Fruit fly (Drosophila melanogaster): Measurements from ENCODE around the gene Hsc70-1.
A peak's percentile ranks its signal among the peaks of the same experiment; 100 is the strongest.

Gene Hsc70-1

DNA sequence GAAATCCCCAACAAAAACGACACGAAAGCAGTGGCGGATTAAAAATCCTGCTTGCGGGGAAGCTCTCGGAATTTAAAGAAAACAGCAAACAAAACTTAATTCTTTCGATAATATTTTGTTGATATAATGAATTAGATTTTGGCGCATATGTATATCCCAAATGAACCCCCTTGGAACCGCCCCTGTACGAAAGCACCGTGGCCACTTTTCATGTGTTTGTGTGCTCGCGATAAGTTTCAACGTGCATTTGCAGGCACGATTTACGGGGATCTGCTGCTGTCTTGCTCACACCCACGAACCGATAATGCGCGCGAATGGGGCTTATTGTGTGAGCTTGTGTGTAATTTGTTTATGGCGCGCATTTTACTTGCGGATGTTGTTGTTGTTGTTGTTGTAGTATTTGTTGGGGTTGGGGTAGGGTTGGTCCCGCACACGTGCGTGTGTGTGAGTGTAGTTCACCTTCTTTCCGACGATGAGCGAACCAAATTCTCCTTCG lies 31.1 kb downstream of the Hsc70-1 start (continued):
- TF ChIP-seq D (optimal IDR thresholded peaks at IDR 0.05) (no peak), D (GFP tag; optimal IDR thresholded peaks at IDR 0.05) (peak; percentile 94), CG11695 (GFP tag; IDR thresholded peaks at IDR 0.05) (peak; percentile 77), btn (GFP tag; optimal IDR thresholded peaks at IDR 0.05) (peak; percentile 80), CG6765 (GFP tag; optimal IDR thresholded peaks at IDR 0.05) (peak; percentile 88), CG17361 (GFP tag; IDR thresholded peaks at IDR 0.05) (peak; percentile 96), sens-2 (GFP tag; IDR thresholded peaks at IDR 0.05) (peak; percentile 86), Lhr (GFP tag; optimal IDR thresholded peaks at IDR 0.05) (no peak), CG4820 (GFP tag; optimal IDR thresholded peaks at IDR 0.05) (peak; percentile 94), CG33213 (GFP tag; optimal IDR thresholded peaks at IDR 0.05) (peak; percentile 94), H15 (GFP tag; IDR thresholded peaks at IDR 0.05) (peak; percentile 96), CG4404 (GFP tag; IDR thresholded peaks at IDR 0.05) (peak; percentile 74), CG17912 (GFP tag; optimal IDR thresholded peaks at IDR 0.05) (peak; percentile 83), gcm (GFP tag; optimal IDR thresholded peaks at IDR 0.05) (peak; percentile 92), CG1024 (GFP tag; IDR thresholded peaks at IDR 0.05) (peak; percentile 91), Max (GFP tag; optimal IDR thresholded peaks at IDR 0.05) (peak; percentile 92), Atf3 (GFP tag; optimal IDR thresholded peaks at IDR 0.05) (peak; percentile 93), bab2 (GFP tag; optimal IDR thresholded peaks at IDR 0.05) (peak; percentile 97), MBD-R2 (GFP tag; IDR thresholded peaks at IDR 0.05) (peak; percentile 85), fd102C (GFP tag; optimal IDR thresholded peaks at IDR 0.05) (peak; percentile 3), CG18476 (GFP tag; optimal IDR thresholded peaks at IDR 0.05) (peak; percentile 88), CG14050 (GFP tag; IDR thresholded peaks at IDR 0.05) (peak; percentile 96), CG11723 (GFP tag; optimal IDR thresholded peaks at IDR 0.05) (peak; percentile 94), CG13424 (tag; optimal IDR thresholded peaks at IDR 0.05) (peak; percentile 97), CG3065 (GFP tag; optimal IDR thresholded peaks at IDR 0.05) (peak; percentile 75), ham (GFP tag; IDR thresholded peaks at IDR 0.05) (peak; percentile 78), CG15073 (GFP tag; optimal IDR thresholded peaks at IDR 0.05) (peak; percentile 75), Meics (GFP tag; optimal IDR thresholded peaks at IDR 0.05) (peak; percentile 94), Trl (optimal IDR thresholded peaks at IDR 0.05) (no peak), Trl (GFP tag; optimal IDR thresholded peaks at IDR 0.05) (peak; percentile 96), psq (GFP tag; optimal IDR thresholded peaks at IDR 0.05) (peak; percentile 85), peb (GFP tag; IDR thresholded peaks at IDR 0.05) (peak; percentile 86), Eip74EF (GFP tag; optimal IDR thresholded peaks at IDR 0.05) (peak in 1 of 2 experiments; percentile 91), ranshi (GFP tag; IDR thresholded peaks at IDR 0.05) (peak; percentile 96), CG15269 (tag; optimal IDR thresholded peaks at IDR 0.05) (peak; percentile 98), CG7839 (tag; optimal IDR thresholded peaks at IDR 0.05) (peak; percentile 96), Sry-δ (GFP tag; optimal IDR thresholded peaks at IDR 0.05) (peak; percentile 73), CG17359 (tag; optimal IDR thresholded peaks at IDR 0.05) (peak; percentile 100), dimm (GFP tag; IDR thresholded peaks at IDR 0.05) (no peak; the same call in 1 of the 2 replicates), stc (GFP tag; IDR thresholded peaks at IDR 0.05) (peak; percentile 94), CG9727 (GFP tag; optimal IDR thresholded peaks at IDR 0.05) (peak; percentile 95), CG1602 (GFP tag; optimal IDR thresholded peaks at IDR 0.05) (peak; percentile 93), CG9876 (GFP tag; optimal IDR thresholded peaks at IDR 0.05) (peak; percentile 87), zf30C (GFP tag; optimal IDR thresholded peaks at IDR 0.05) (no peak), CG7357 (GFP tag; IDR thresholded peaks at IDR 0.05) (peak; percentile 82), pfk (GFP tag; optimal IDR thresholded peaks at IDR 0.05) (no peak), CG3407 (GFP tag; optimal IDR thresholded peaks at IDR 0.05) (peak; percentile 93), CG6683 (GFP tag; optimal IDR thresholded peaks at IDR 0.05) (peak; percentile 84), CG13123 (GFP tag; optimal IDR thresholded peaks at IDR 0.05) (peak; percentile 90), zfh1 (GFP tag; IDR thresholded peaks at IDR 0.05) (peak; percentile 94), ci (GFP tag; IDR thresholded peaks at IDR 0.05) (peak; percentile 98), exex (tag; optimal IDR thresholded peaks at IDR 0.05) (peak; percentile 73)

Measured in whole organism, embryonic.